Fruit fly (Drosophila melanogaster) whole organism, embryonic: Measurements from ENCODE around the gene CG32452.

Experiments used
- CG11560 ChIP-seq: fragments of 200-800 bp; sonication (Bioruptor generic); IDR thresholded peaks from 3 replicates; pipeline ENCODE4 v1.3.6; 2022; ENCODE audit warnings: missing biosample characterization, missing genetic modification characterization
- CG13775 ChIP-seq: fragments of 200-800 bp; sonication (Bioruptor generic); optimal IDR thresholded peaks from 3 replicates; lab custom pipeline; 2017; ENCODE audit warnings: missing biosample characterization, mild to moderate bottlenecking, missing genetic modification characterization
- CG15696 ChIP-seq: fragments of 200-800 bp; sonication (Bioruptor generic); optimal IDR thresholded peaks from 2 replicates; lab custom pipeline; 2019; ENCODE audit warnings: missing biosample characterization, mild to moderate bottlenecking, missing genetic modification characterization, moderate library complexity
- CG2120 ChIP-seq: fragments of 200-800 bp; sonication (Bioruptor generic); optimal IDR thresholded peaks from 3 replicates; lab custom pipeline; 2016; ENCODE audit warnings: missing biosample characterization, missing genetic modification characterization
- CG2202 ChIP-seq: fragments of 200-800 bp; sonication (Bioruptor generic); optimal IDR thresholded peaks from 2 replicates; lab custom pipeline; 2018; ENCODE audit warnings: missing biosample characterization, mild to moderate bottlenecking, missing genetic modification characterization
- CG5245 ChIP-seq: fragments of 200-800 bp; sonication (Bioruptor generic); optimal IDR thresholded peaks from 3 replicates; lab custom pipeline; 2016; ENCODE audit warnings: missing biosample characterization, missing genetic modification characterization
- CG6689 ChIP-seq: fragments of 200-800 bp; sonication (Bioruptor generic); IDR thresholded peaks from 2 replicates; pipeline ENCODE4 v1.3.6; 2022; ENCODE audit warnings: missing biosample characterization, missing genetic modification characterization
- CoRest ChIP-seq: fragments of 200-800 bp; sonication (Bioruptor generic); optimal IDR thresholded peaks from 3 replicates; lab custom pipeline; 2018; ENCODE audit warnings: missing biosample characterization, mild to moderate bottlenecking, missing genetic modification characterization, moderate library complexity
- Sin3A ChIP-seq: fragments of >200 bp; optimal IDR thresholded peaks from 2 replicates; lab custom pipeline; 2018
- Tbp ChIP-seq: fragments of >200 bp; optimal IDR thresholded peaks from 2 replicates; lab custom pipeline; 2018; ENCODE audit warnings: missing biosample characterization, missing genetic modification characterization
- YL-1 ChIP-seq: fragments of 200-800 bp; sonication (Bioruptor generic); optimal IDR thresholded peaks from 3 replicates; lab custom pipeline; 2017; ENCODE audit warnings: missing biosample characterization, mild to moderate bottlenecking, missing genetic modification characterization
- fru ChIP-seq: fragments of >200 bp; optimal IDR thresholded peaks from 2 replicates; lab custom pipeline; 2017
- fu2 ChIP-seq: fragments of 200-800 bp; sonication (Bioruptor generic); optimal IDR thresholded peaks from 2 replicates; lab custom pipeline; 2016; ENCODE audit warnings: missing biosample characterization, missing genetic modification characterization
- gcm2 ChIP-seq: fragments of 200-800 bp; sonication (Bioruptor generic); optimal IDR thresholded peaks from 2 replicates; lab custom pipeline; 2016; ENCODE audit warnings: missing biosample characterization, missing genetic modification characterization

- no peak for TF ChIP-seq CG5245
- no peak for TF ChIP-seq CG15696 (tag; lab: Kevin White, UChicago)
- TF ChIP-seq CG11560 = no peak
- TF ChIP-seq fu2 (GFP tag; lab: Kevin White, UChicago) = no peak
- TF ChIP-seq YL-1 = no peak
- no peak for TF ChIP-seq gcm2
- no peak for TF ChIP-seq CG13775 (GFP tag; lab: Kevin White, UChicago)
- no peak for TF ChIP-seq CG2120 (GFP tag; lab: Kevin White, UChicago)
- no peak for TF ChIP-seq CoRest (tag; lab: Kevin White, UChicago)
- TF ChIP-seq Tbp (GFP tag; lab: Kevin White, UChicago) = no peak
- TF ChIP-seq fru (lab: Kevin White, UChicago) = no peak
- TF ChIP-seq CG6689 (GFP tag; lab: Robert Waterston, UW) = no peak
- TF ChIP-seq Sin3A (lab: Kevin White, UChicago) = no peak
- TF ChIP-seq CG2202 (tag; lab: Kevin White, UChicago) = no peak
Observed at dm6 chr3L:22711855-22712254, 5.7 kb upstream of the CG32452 start, which contains the start of gene CG11370.
